Worm (Caenorhabditis elegans) whole organism, early embryonic: ENCODE data around the gene lsy-2.
A peak's percentile ranks its signal among the peaks of the same experiment; 100 is the strongest.

Experiments
- B0310.2 ChIP-seq: sonication (generic microtip); optimal IDR thresholded peaks from 2 replicates; lab custom pipeline; 2016; ENCODE audit warnings: mild to moderate bottlenecking, missing genetic modification characterization, missing compliant biosample characterization
- F13C5.2 ChIP-seq: sonication (generic microtip); optimal IDR thresholded peaks from 2 replicates; lab custom pipeline; 2017; ENCODE audit warnings: mild to moderate bottlenecking, missing genetic modification characterization, inconsistent platforms, missing compliant biosample characterization
- aly-1 ChIP-seq: sonication (generic microtip); optimal IDR thresholded peaks from 2 replicates; lab custom pipeline; 2016; ENCODE audit warnings: missing genetic modification characterization, missing compliant biosample characterization
- ama-1 ChIP-seq: fragments of 150-350 bp; optimal IDR thresholded peaks from 2 replicates; lab custom pipeline; 2014
- ceh-13 ChIP-seq: fragments of 200-800 bp; sonication (Bioruptor generic); optimal IDR thresholded peaks from 2 replicates; lab custom pipeline; 2018; ENCODE audit warnings: mild to moderate bottlenecking, missing genetic modification characterization, missing compliant biosample characterization
- ceh-36 ChIP-seq: sonication (generic microtip); optimal IDR thresholded peaks from 2 replicates; lab custom pipeline; 2016; ENCODE audit warnings: missing genetic modification characterization, inconsistent platforms, missing compliant biosample characterization
- ets-7 ChIP-seq: sonication (generic microtip); optimal IDR thresholded peaks from 2 replicates; lab custom pipeline; 2016; ENCODE audit warnings: missing genotype, missing genetic modification characterization, missing compliant biosample characterization
- flt-1 ChIP-seq: fragments of 200-800 bp; sonication (Bioruptor generic); IDR thresholded peaks from 2 replicates; pipeline ENCODE4 v1.3.6; 2022; ENCODE audit warnings: missing genetic modification characterization, missing compliant biosample characterization
- hmbx-1 ChIP-seq: sonication (generic microtip); optimal IDR thresholded peaks from 2 replicates; lab custom pipeline; 2016; ENCODE audit warnings: mild to moderate bottlenecking, missing genetic modification characterization, missing compliant biosample characterization
- hmg-4 ChIP-seq: fragments of 200-800 bp; sonication (Bioruptor generic); optimal IDR thresholded peaks from 2 replicates; lab custom pipeline; 2018; ENCODE audit warnings: mild to moderate bottlenecking, missing genetic modification characterization, missing compliant biosample characterization
- hnd-1 ChIP-seq: sonication (generic microtip); optimal IDR thresholded peaks from 2 replicates; lab custom pipeline; 2016; ENCODE audit warnings: missing genetic modification characterization, missing compliant biosample characterization
- pes-1 ChIP-seq: fragments of 200-800 bp; sonication (Bioruptor generic); IDR thresholded peaks from 2 replicates; pipeline ENCODE4 v1.3.6; 2022; ENCODE audit warnings: missing genetic modification reagents, missing genetic modification characterization, missing compliant biosample characterization
- scrt-1 ChIP-seq: fragments of 200-800 bp; sonication (Bioruptor generic); IDR thresholded peaks from 2 replicates; pipeline ENCODE4 v1.3.6; 2022; ENCODE audit warnings: missing genetic modification characterization, missing compliant biosample characterization
- sea-1 ChIP-seq: fragments of 200-800 bp; sonication (Bioruptor generic); conservative IDR thresholded peaks from 2 replicates; pipeline ENCODE4 v1.3.6; 2022; ENCODE audit warnings: missing genetic modification characterization, missing compliant biosample characterization
- tbx-11 ChIP-seq: fragments of 200-800 bp; sonication (Bioruptor generic); IDR thresholded peaks from 2 replicates; pipeline ENCODE4 v1.3.6; 2022; ENCODE audit warnings: missing genetic modification characterization, missing compliant biosample characterization
- tbx-37 ChIP-seq: fragments of 200-800 bp; sonication (Bioruptor generic); conservative IDR thresholded peaks from 2 replicates; pipeline ENCODE4 v1.3.6; 2022; ENCODE audit warnings: missing genetic modification reagents, missing genetic modification characterization, missing compliant biosample characterization
- tra-4 ChIP-seq: sonication (generic microtip); optimal IDR thresholded peaks from 2 replicates; lab custom pipeline; 2017; ENCODE audit warnings: missing genetic modification characterization, missing compliant biosample characterization

lsy-2 gene

ce11 chrX:2058498-2059349 is 30.8 kb upstream of the lsy-2 start:
- 0 out of 2 replicates have a peak, but pooled peaks have one; percentile 17 for TF ChIP-seq sea-1 (GFP tag; lab: Robert Waterston, UW)

- TF ChIP-seq ets-7 (tag; lab: Kevin White, UChicago): no peak
- no peak for TF ChIP-seq sea-1 (GFP tag; lab: Robert Waterston, UW)
- no peak for TF ChIP-seq aly-1
- no peak for TF ChIP-seq ceh-13 (GFP tag; lab: Kevin White, UChicago)
- no peak for TF ChIP-seq tra-4
- no peak for TF ChIP-seq flt-1 (GFP tag; lab: Robert Waterston, UW)
- TF ChIP-seq ama-1 (lab: Kevin White, UChicago): no peak
- TF ChIP-seq tbx-11 (GFP tag; lab: Robert Waterston, UW): no peak
Measured at ce11 chrX:2064730-2065129, 24.8 kb upstream of the lsy-2 start, which contains the start of gene F49H12.7. F49H12.7 (plus strand) TSS chrX:2065030.

ce11 chrX:2068294-2068693 is 21.2 kb upstream of the lsy-2 start:
- TF ChIP-seq hmg-4 (GFP tag; lab: Kevin White, UChicago) (no peak), ceh-13 (GFP tag; lab: Kevin White, UChicago) (no peak), ceh-36 (tag; lab: Kevin White, UChicago) (no peak), sea-1 (GFP tag; lab: Robert Waterston, UW) (no peak), ama-1 (lab: Kevin White, UChicago) (no peak), tbx-37 (GFP tag; lab: Robert Waterston, UW) (no peak), B0310.2 (tag; lab: Kevin White, UChicago) (no peak), F13C5.2 (tag; lab: Kevin White, UChicago) (no peak)

- TF ChIP-seq B0310.2 (tag; lab: Kevin White, UChicago) (no peak), tbx-11 (GFP tag; lab: Robert Waterston, UW) (no peak), hmg-4 (GFP tag; lab: Kevin White, UChicago) (no peak), sea-1 (GFP tag; lab: Robert Waterston, UW) (no peak), hnd-1 (tag; lab: Kevin White, UChicago) (no peak), tra-4 (no peak), ceh-36 (tag; lab: Kevin White, UChicago) (no peak), tbx-37 (GFP tag; lab: Robert Waterston, UW) (no peak), hmbx-1 (tag; lab: Kevin White, UChicago) (no peak), flt-1 (GFP tag; lab: Robert Waterston, UW) (no peak), ama-1 (lab: Kevin White, UChicago) (no peak), aly-1 (no peak), ets-7 (tag; lab: Kevin White, UChicago) (no peak), scrt-1 (GFP tag; lab: Robert Waterston, UW) (no peak)
Measured at ce11 chrX:2070418-2070996, 19.0 kb upstream of the lsy-2 start, which contains the start of gene acl-4. acl-4 (minus strand) TSS chrX:2070444.

ce11 chrX:2071392-2072001 is 18.0 kb upstream of the lsy-2 start:
- TF ChIP-seq F13C5.2 (tag; lab: Kevin White, UChicago) (peak; percentile 63), tbx-11 (GFP tag; lab: Robert Waterston, UW) (no peak), ceh-13 (GFP tag; lab: Kevin White, UChicago) (no peak), tra-4 (no peak), aly-1 (no peak), scrt-1 (GFP tag; lab: Robert Waterston, UW) (no peak), pes-1 (GFP tag; lab: Robert Waterston, UW) (no peak), hmg-4 (GFP tag; lab: Kevin White, UChicago) (peak; percentile 38), ama-1 (lab: Kevin White, UChicago) (no peak), B0310.2 (tag; lab: Kevin White, UChicago) (no peak)

ce11 chrX:2074055-2074454 is 15.4 kb upstream of the lsy-2 start, which contains the start of gene txdc-12.2:
txdc-12.2 (plus strand) TSS chrX:2074450.
- TF ChIP-seq B0310.2 (tag; lab: Kevin White, UChicago): no peak
- no peak for TF ChIP-seq ama-1 (lab: Kevin White, UChicago)
- no peak for TF ChIP-seq hmbx-1 (tag; lab: Kevin White, UChicago)
- TF ChIP-seq hmg-4 (GFP tag; lab: Kevin White, UChicago): no peak
- TF ChIP-seq aly-1: no peak
- no peak for TF ChIP-seq tra-4
- TF ChIP-seq scrt-1 (GFP tag; lab: Robert Waterston, UW): no peak
- no peak for TF ChIP-seq ceh-13 (GFP tag; lab: Kevin White, UChicago)
- TF ChIP-seq tbx-11 (GFP tag; lab: Robert Waterston, UW): no peak
- no peak for TF ChIP-seq ets-7 (tag; lab: Kevin White, UChicago)
- no peak for TF ChIP-seq F13C5.2 (tag; lab: Kevin White, UChicago)
- no peak for TF ChIP-seq ceh-36 (tag; lab: Kevin White, UChicago)

- TF ChIP-seq ama-1 (lab: Kevin White, UChicago) (no peak), sea-1 (GFP tag; lab: Robert Waterston, UW) (no peak), ets-7 (tag; lab: Kevin White, UChicago) (no peak), hmg-4 (GFP tag; lab: Kevin White, UChicago) (no peak), B0310.2 (tag; lab: Kevin White, UChicago) (no peak)
Measured at ce11 chrX:2075169-2075568, 14.3 kb upstream of the lsy-2 start.
